Fruit fly (Drosophila melanogaster) S2 (cell line): ENCODE measurements around the gene CG42585.

ENCODE experiments used
- CG8478 ChIP-seq: fragments of >200 bp; optimal IDR thresholded peaks from 2 replicates; lab custom pipeline; 2018
- CTCF ChIP-seq, 2 experiments: fragments of >200 bp; optimal IDR thresholded peaks; 2 replicates each; lab custom pipeline; 2018

dm6 chr2L:14699501-14700077 is 40.1 kb upstream of the CG42585 start:
- TF ChIP-seq CG8478 (lab: Kevin White, UChicago) (no peak), CTCF (optimal IDR thresholded peaks at IDR 0.05; lab: Kevin White, UChicago) (no peak)
